Worm (Caenorhabditis elegans): ENCODE data around the gene svh-2.

The svh-2 gene

DNA sequence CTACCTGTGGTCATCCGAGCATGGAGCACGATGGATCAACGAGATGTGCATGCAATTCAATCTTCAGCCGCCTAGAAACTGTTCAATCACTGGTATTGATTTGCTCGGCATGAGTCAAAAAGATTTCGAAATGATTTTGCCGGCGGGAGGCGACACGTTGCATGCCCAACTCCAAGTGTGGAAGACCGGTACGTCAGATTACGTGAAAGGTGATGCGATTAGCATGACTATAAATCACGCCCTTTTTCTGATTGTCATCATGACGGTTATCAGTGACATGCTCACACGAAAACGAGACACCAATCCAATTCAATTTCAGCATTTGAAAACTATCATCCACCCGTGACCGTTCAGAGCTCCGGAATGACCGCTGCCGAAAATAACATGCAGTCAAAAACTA lies 32.4 kb upstream of the svh-2 start:
- peak; percentile 19 for TF ChIP-seq gmeb-1 (tag; optimal IDR thresholded peaks at IDR 0.05)
- no peak for TF ChIP-seq ceh-16 (tag; optimal IDR thresholded peaks at IDR 0.05)
- peak; percentile 18 for TF ChIP-seq F13H6.1 (tag; optimal IDR thresholded peaks at IDR 0.05)
- TF ChIP-seq crh-2 (tag; optimal IDR thresholded peaks at IDR 0.05), result peak; percentile 16

DNA sequence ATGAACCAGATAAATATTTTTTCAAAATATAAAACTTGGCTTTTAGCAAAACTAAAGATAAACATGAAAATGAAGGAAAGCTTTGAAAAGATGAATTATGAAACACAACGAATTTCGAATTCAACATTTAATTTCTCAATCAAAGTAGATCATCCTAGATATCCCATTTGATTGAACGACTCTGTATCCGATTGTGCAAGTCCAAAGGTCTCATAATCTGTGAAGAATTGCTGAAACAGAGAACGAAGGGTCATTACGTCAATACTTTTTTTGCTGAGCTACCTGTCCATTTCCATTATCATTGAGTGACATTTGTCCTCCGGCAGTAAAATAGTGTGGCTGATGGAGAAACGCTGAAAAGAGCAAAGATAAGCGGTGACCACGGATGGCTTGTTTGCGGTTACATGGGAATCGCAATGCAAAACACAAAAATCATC lies 30.4 kb upstream of the svh-2 start:
- TF ChIP-seq nhr-237 (tag; optimal IDR thresholded peaks at IDR 0.05), result no peak
- peak; percentile 37 for TF ChIP-seq fos-1 (tag; optimal IDR thresholded peaks at IDR 0.05)
- peak; percentile 49 for TF ChIP-seq F13H6.1 (tag; optimal IDR thresholded peaks at IDR 0.05)
- no peak for TF ChIP-seq nhr-25 (tag; optimal IDR thresholded peaks at IDR 0.05)
- no peak for TF ChIP-seq unc-62 (GFP tag; optimal IDR thresholded peaks at IDR 0.05)
- TF ChIP-seq sem-4 (tag; optimal IDR thresholded peaks at IDR 0.05), result no peak
- peak; percentile 22 for TF ChIP-seq crh-2 (tag; optimal IDR thresholded peaks at IDR 0.05)
- peak; percentile 30 for TF ChIP-seq sma-9 (GFP tag; optimal IDR thresholded peaks at IDR 0.05)
- no peak for TF ChIP-seq sma-9 (tag; optimal IDR thresholded peaks at IDR 0.05)
- TF ChIP-seq nhr-21 (tag; optimal IDR thresholded peaks at IDR 0.05), result no peak
- TF ChIP-seq ztf-11 (tag; optimal IDR thresholded peaks at IDR 0.05), result no peak
- TF ChIP-seq mab-5 (tag; optimal IDR thresholded peaks at IDR 0.05), result no peak
- TF ChIP-seq gmeb-1 (tag; optimal IDR thresholded peaks at IDR 0.05), result peak; percentile 41

DNA sequence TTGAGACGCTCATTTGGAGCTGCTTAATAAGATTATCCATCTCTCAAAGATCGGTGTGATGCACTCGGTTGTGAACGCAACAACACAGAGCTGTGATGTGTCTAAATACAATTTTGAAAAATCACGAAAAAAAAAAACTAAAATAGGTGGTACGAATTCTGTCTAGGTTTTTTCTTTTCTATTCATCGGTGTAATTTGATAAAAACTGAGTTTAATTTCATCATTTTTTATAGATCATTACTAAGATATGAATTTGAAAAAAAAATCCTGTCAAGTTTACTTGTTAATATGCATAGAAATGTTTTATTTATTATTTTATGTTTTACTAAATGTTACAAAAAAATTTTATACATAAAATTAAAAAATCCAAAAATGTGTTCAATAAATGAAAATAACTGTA lies 23.0 kb upstream of the svh-2 start, which contains the start of gene ceh-60:
ceh-60 (minus strand) TSS at position 101 of the 400 bp plus-strand sequence.
- TF ChIP-seq peb-1 (tag; optimal IDR thresholded peaks at IDR 0.05) (no peak), mdl-1 (tag; optimal IDR thresholded peaks at IDR 0.05) (no peak), alr-1 (tag; optimal IDR thresholded peaks at IDR 0.05) (no peak), ceh-82 (tag; optimal IDR thresholded peaks at IDR 0.05) (no peak), snpc-4 (tag; optimal IDR thresholded peaks at IDR 0.05) (no peak), R02D3.7 (tag; optimal IDR thresholded peaks at IDR 0.05) (no peak), lsy-2 (tag; optimal IDR thresholded peaks at IDR 0.05) (no peak), nhr-23 (tag; optimal IDR thresholded peaks at IDR 0.05) (no peak), sma-3 (GFP tag; optimal IDR thresholded peaks at IDR 0.05) (no peak), zag-1 (tag; optimal IDR thresholded peaks at IDR 0.05) (no peak)

DNA sequence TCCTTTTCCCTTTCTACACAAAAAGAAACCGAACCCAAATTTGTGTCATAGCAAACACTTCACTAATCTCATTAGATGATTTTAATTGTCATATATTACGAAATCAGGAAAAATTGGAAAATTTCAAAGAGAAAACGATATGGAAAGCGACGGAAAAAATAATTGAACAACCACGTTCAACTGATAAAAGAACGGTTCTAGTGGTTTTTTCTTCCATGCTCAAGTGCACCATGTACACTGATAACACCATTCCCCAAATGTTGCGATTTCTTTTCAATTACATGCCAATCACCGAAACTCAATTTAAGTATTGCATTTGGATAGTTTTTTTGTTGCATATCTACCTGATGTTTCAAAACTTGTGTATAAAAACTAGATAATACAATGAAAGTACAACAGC lies 22.5 kb upstream of the svh-2 start:
- no peak for TF ChIP-seq nhr-77 (tag; optimal IDR thresholded peaks at IDR 0.05)
- TF ChIP-seq nhr-25 (tag; optimal IDR thresholded peaks at IDR 0.05), result no peak
- TF ChIP-seq Y55F3AM.14 (GFP tag; optimal IDR thresholded peaks at IDR 0.05), result no peak
- TF ChIP-seq fos-1 (tag; optimal IDR thresholded peaks at IDR 0.05), result peak; percentile 62

DNA sequence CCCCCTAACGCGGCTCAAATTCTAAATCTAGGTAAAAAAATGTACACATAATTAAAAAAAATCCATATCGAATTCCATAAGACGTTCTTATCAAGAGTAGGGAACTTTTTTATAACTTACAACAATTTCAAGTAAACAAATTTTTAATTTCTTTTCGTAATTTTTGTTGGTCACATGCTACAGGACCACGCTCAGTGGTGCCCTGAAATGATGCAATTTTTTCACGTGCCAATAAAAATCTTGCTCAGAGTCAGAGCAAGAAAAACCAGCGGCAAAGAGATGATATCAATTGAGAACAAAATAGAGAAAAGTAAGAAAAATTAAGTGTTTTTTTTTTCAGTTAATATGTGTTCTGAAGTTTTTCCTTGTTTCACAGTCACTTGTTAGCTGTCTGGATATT lies 21.2 kb upstream of the svh-2 start:
- TF ChIP-seq nhr-129 (tag; optimal IDR thresholded peaks at IDR 0.05), result peak; percentile 96
- no peak for TF ChIP-seq zag-1 (tag; optimal IDR thresholded peaks at IDR 0.05)
- TF ChIP-seq mbf-1 (tag; optimal IDR thresholded peaks at IDR 0.05), result no peak
- no peak for TF ChIP-seq lin-39 (tag; optimal IDR thresholded peaks at IDR 0.05)
- TF ChIP-seq lsy-2 (tag; optimal IDR thresholded peaks at IDR 0.05), result peak in 1 of 2 experiments; percentile 16

DNA sequence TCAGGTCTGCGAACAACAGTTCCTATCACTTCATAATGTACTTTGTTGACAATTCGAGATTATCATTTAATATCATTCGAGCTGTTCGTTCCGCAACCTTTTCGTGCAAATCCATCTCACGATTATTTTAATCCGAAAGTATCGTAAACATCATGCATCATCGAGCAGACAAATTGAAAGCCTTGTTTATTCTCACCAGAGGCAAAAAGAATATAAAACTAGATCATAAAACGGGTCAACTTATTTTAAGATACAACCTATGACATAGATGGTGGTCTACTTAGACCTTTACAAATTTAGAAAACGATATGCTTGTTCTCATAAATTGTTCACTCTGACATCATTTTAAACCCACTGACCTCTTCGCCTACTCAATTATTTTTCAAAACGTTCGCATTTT lies 20.0 kb upstream of the svh-2 start:
- TF ChIP-seq fos-1 (tag; optimal IDR thresholded peaks at IDR 0.05) (peak; percentile 1), ZK546.5 (tag; optimal IDR thresholded peaks at IDR 0.05) (no peak), nhr-237 (tag; optimal IDR thresholded peaks at IDR 0.05) (no peak), zag-1 (tag; optimal IDR thresholded peaks at IDR 0.05) (no peak), nhr-6 (tag; optimal IDR thresholded peaks at IDR 0.05) (no peak), elt-3 (tag; optimal IDR thresholded peaks at IDR 0.05) (no peak), dmd-4 (tag; optimal IDR thresholded peaks at IDR 0.05) (no peak)

All from whole organism, L2 larva.